Fruit fly (Drosophila melanogaster) whole organism, pupa: ENCODE measurements around the gene Naa80.

Experiments used
- CG10348 ChIP-seq: fragments of 200-800 bp; sonication (Bioruptor generic); IDR thresholded peaks from 2 replicates; pipeline ENCODE4 v1.3.6; 2022; ENCODE audit warnings: missing biosample characterization, missing genetic modification characterization
- CG12605 ChIP-seq: fragments of 200-800 bp; sonication (Bioruptor generic); IDR thresholded peaks from 2 replicates; pipeline ENCODE4 v1.3.6; 2022; ENCODE audit warnings: missing biosample characterization, missing genetic modification characterization
- CG13204 ChIP-seq: fragments of 200-800 bp; sonication (Bioruptor generic); optimal IDR thresholded peaks from 2 replicates; lab custom pipeline; 2018; ENCODE audit warnings: missing biosample characterization, mild to moderate bottlenecking, missing genetic modification characterization, moderate library complexity
- CG14655 ChIP-seq: fragments of 200-800 bp; sonication (Bioruptor generic); optimal IDR thresholded peaks from 3 replicates; lab custom pipeline; 2017; ENCODE audit warnings: mild to moderate bottlenecking, missing biosample characterization, missing genetic modification reagents, missing genetic modification characterization
- CG15710 ChIP-seq: fragments of 200-800 bp; sonication (Bioruptor generic); optimal IDR thresholded peaks from 2 replicates; lab custom pipeline; 2018; ENCODE audit warnings: missing biosample characterization, mild to moderate bottlenecking, missing genetic modification characterization, moderate library complexity
- CG17806 ChIP-seq: fragments of 200-800 bp; sonication (Bioruptor generic); optimal IDR thresholded peaks from 2 replicates; lab custom pipeline; 2018; ENCODE audit warnings: missing biosample characterization, mild to moderate bottlenecking, missing genetic modification characterization, moderate library complexity
- CG32121 ChIP-seq: fragments of 200-800 bp; sonication (Bioruptor generic); IDR thresholded peaks from 2 replicates; pipeline ENCODE4 v1.3.6; 2022; ENCODE audit warnings: missing biosample characterization, missing genetic modification characterization
- CG34367 ChIP-seq: fragments of 200-800 bp; sonication (Bioruptor generic); optimal IDR thresholded peaks from 2 replicates; lab custom pipeline; 2018; ENCODE audit warnings: missing biosample characterization, mild to moderate bottlenecking, missing genetic modification characterization
- CG4496 ChIP-seq: fragments of 200-800 bp; sonication (Bioruptor generic); IDR thresholded peaks from 3 replicates; pipeline ENCODE4 v1.3.6; 2022; ENCODE audit warnings: missing biosample characterization, missing genetic modification characterization
- CG8159 ChIP-seq: fragments of 200-800 bp; sonication (Bioruptor generic); optimal IDR thresholded peaks from 3 replicates; lab custom pipeline; 2018; ENCODE audit warnings: missing biosample characterization, mild to moderate bottlenecking, missing genetic modification characterization, moderate library complexity
- CG8301 ChIP-seq: fragments of 200-800 bp; sonication (Bioruptor generic); optimal IDR thresholded peaks from 2 replicates; lab custom pipeline; 2018; ENCODE audit warnings: missing biosample characterization, mild to moderate bottlenecking, missing genetic modification characterization
- CG9948 ChIP-seq: fragments of 200-800 bp; sonication (Bioruptor generic); optimal IDR thresholded peaks from 2 replicates; lab custom pipeline; 2018; ENCODE audit warnings: missing biosample characterization, mild to moderate bottlenecking, missing genetic modification characterization, moderate library complexity
- D1 ChIP-seq: fragments of 200-800 bp; sonication (Bioruptor generic); optimal IDR thresholded peaks from 2 replicates; lab custom pipeline; 2018; ENCODE audit warnings: missing biosample characterization, mild to moderate bottlenecking, missing genetic modification characterization, moderate library complexity
- EcR ChIP-seq: fragments of 200-800 bp; sonication (Bioruptor generic); optimal IDR thresholded peaks from 3 replicates; lab custom pipeline; 2019; ENCODE audit warnings: missing biosample characterization, missing genetic modification characterization, mild to moderate bottlenecking, moderate library complexity, missing genetic modification reagents
- Ets98B ChIP-seq: fragments of 200-800 bp; sonication (Bioruptor generic); IDR thresholded peaks from 2 replicates; pipeline ENCODE4 v1.3.6; 2022; ENCODE audit warnings: missing biosample characterization, missing genetic modification characterization
- Pif1A ChIP-seq: fragments of 200-800 bp; sonication (Bioruptor generic); optimal IDR thresholded peaks from 3 replicates; lab custom pipeline; 2016; ENCODE audit warnings: missing biosample characterization, missing genetic modification characterization
- Pif1B ChIP-seq: fragments of 200-800 bp; sonication (Bioruptor generic); optimal IDR thresholded peaks from 3 replicates; lab custom pipeline; 2016; ENCODE audit warnings: missing biosample characterization, missing genetic modification characterization
- Snoo ChIP-seq: fragments of 200-800 bp; sonication (Bioruptor generic); optimal IDR thresholded peaks from 3 replicates; lab custom pipeline; 2017; ENCODE audit warnings: missing biosample characterization, mild to moderate bottlenecking, missing genetic modification characterization, inconsistent platforms
- fd96Ca ChIP-seq: fragments of 200-800 bp; sonication (Bioruptor generic); IDR thresholded peaks from 3 replicates; pipeline ENCODE4 v1.3.6; 2022; ENCODE audit warnings: missing biosample characterization, missing genetic modification characterization
- gl ChIP-seq: fragments of 200-800 bp; sonication (Bioruptor generic); optimal IDR thresholded peaks from 2 replicates; lab custom pipeline; 2018; ENCODE audit warnings: missing biosample characterization, mild to moderate bottlenecking, missing genetic modification characterization
- rn ChIP-seq: fragments of 200-800 bp; sonication (Bioruptor generic); IDR thresholded peaks from 2 replicates; pipeline ENCODE4 v1.3.6; 2022; ENCODE audit warnings: missing biosample characterization, missing genetic modification characterization

Naa80 gene

dm6 chr3R:9762955-9763931 lies 4.4 kb upstream of the Naa80 start, which contains the start of the genes Snap24 and CG8478:
TSS of gene Snap24 (minus strand) at chr3R:9763150.
TSS of gene CG8478 (plus strand) at chr3R:9763650.
- TF ChIP-seq CG9948 (tag; lab: Kevin White, UChicago) (peak; percentile 28), Snoo (peak; percentile 12), Ets98B (GFP tag; lab: Robert Waterston, UW) (no peak)

- TF ChIP-seq fd96Ca (no peak), CG12605 (GFP tag; lab: Robert Waterston, UW) (no peak), rn (GFP tag; lab: Robert Waterston, UW) (no peak)
Measured at dm6 chr3R:9768884-9769283, 1.2 kb downstream of the Naa80 start, which contains the start of gene MED6. TSS of gene MED6 (minus strand) at chr3R:9768984.

DNA sequence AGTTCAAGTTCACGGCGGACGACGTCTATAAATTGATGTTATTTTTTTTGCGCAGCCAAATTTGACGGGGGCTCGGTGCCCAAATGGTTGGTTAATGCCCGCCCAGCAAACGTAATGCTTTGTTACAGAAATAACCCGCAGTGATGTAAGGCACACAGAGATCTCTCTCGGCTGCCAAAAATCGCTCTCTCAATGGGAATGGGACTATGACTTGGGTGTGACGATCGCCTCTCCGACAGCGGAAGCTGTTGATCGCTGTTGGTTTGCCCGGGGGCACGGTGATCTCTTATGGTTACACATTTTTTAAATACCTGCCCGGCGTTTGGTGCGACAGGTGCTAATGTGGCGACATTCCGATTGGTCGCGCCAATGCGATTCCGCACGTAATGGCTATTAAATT lies 2.5 kb downstream of the Naa80 start:
- TF ChIP-seq CG9948 (tag; lab: Kevin White, UChicago) (no peak), Pif1A (GFP tag; lab: Kevin White, UChicago) (no peak), CG10348 (GFP tag; lab: Robert Waterston, UW) (no peak), Snoo (no peak), CG12605 (GFP tag; lab: Robert Waterston, UW) (no peak), CG4496 (GFP tag; lab: Robert Waterston, UW) (no peak), CG32121 (GFP tag; lab: Robert Waterston, UW) (peak; percentile 46; the same call in 1 of the 2 replicates), D1 (no peak)

DNA sequence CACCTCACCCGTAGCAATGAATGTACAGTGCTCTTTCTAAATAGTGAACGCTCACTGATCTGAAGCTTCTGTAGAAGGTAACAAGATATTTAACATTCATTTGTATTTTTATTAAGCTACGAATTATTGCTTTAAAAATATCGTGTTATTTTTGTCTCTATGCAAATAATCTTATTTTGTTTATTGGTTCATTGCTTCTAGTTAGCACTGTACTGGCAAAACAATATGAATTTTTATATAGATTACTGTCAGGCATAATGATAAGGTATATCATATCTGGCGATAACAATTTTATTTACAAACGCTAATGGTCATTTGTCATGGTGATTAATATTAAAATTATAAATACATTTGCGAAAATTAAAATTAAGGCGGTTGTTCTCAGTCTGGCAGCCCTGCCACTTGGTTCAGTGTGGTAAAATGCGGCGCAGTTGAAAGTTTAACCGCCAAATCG lies 3.9 kb downstream of the Naa80 start, which contains the start of gene CG9471:
Gene CG9471, minus strand, starts transcription at position 24 of the 454 bp plus-strand sequence.
- TF ChIP-seq CG10348 (GFP tag; lab: Robert Waterston, UW) = peak; percentile 59
- TF ChIP-seq CG8301 (tag; lab: Kevin White, UChicago) = peak; percentile 91
- TF ChIP-seq CG32121 (GFP tag; lab: Robert Waterston, UW) = peak; percentile 91
- peak; percentile 97 for TF ChIP-seq CG4496 (GFP tag; lab: Robert Waterston, UW)
- TF ChIP-seq EcR (GFP tag; lab: Kevin White, UChicago) = peak; percentile 25
- peak; percentile 94 for TF ChIP-seq CG12605 (GFP tag; lab: Robert Waterston, UW)
- TF ChIP-seq rn (GFP tag; lab: Robert Waterston, UW) = peak; percentile 82
- TF ChIP-seq CG9948 (tag; lab: Kevin White, UChicago) = peak; percentile 89
- TF ChIP-seq CG13204 (GFP tag; lab: Kevin White, UChicago) = no peak
- peak; percentile 42; the same call in 1 of the 3 replicates for TF ChIP-seq fd96Ca
- TF ChIP-seq Ets98B (GFP tag; lab: Robert Waterston, UW) = peak; percentile 95
- peak; percentile 93 for TF ChIP-seq CG17806 (tag; lab: Kevin White, UChicago)
- TF ChIP-seq CG8159 (tag; lab: Kevin White, UChicago) = peak; percentile 91
- no peak for TF ChIP-seq D1
- TF ChIP-seq Pif1A (GFP tag; lab: Kevin White, UChicago) = peak; percentile 95
- peak; percentile 92 for TF ChIP-seq Snoo
- TF ChIP-seq CG15710 (tag; lab: Kevin White, UChicago) = peak; percentile 91
- peak; percentile 93 for TF ChIP-seq Pif1B (GFP tag; lab: Kevin White, UChicago)
- TF ChIP-seq CG14655 = no peak
- TF ChIP-seq CG34367 (tag; lab: Kevin White, UChicago) = peak; percentile 89
- TF ChIP-seq gl (tag; lab: Kevin White, UChicago) = peak; percentile 77

DNA sequence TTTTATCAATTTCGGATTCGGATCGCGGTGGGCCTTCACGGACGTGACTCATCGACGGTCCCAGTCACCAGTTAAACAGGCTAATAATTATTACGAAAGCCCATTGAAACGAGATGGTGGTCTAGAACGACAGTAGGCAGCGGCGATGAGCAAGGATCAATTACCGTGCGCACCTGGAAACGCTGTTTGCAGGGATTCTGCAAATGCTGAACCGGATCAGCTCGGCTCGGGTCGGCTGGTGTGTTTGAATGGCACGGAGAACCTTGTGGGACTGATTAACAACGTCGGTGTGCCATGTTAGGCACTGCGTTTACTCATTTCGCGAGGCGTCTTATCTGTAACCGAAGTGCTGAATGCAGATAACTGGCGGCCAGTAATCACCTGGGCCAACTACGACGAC lies 6.5 kb downstream of the Naa80 start, which contains the start of gene Whamy:
Gene Whamy, minus strand, starts transcription at position 273 of the 400 bp plus-strand sequence.
- TF ChIP-seq CG9948 (tag; lab: Kevin White, UChicago) = no peak
- TF ChIP-seq CG13204 (GFP tag; lab: Kevin White, UChicago) = no peak
- TF ChIP-seq rn (GFP tag; lab: Robert Waterston, UW) = no peak
- TF ChIP-seq CG34367 (tag; lab: Kevin White, UChicago) = no peak
- TF ChIP-seq CG8301 (tag; lab: Kevin White, UChicago) = no peak
- no peak for TF ChIP-seq Pif1B (GFP tag; lab: Kevin White, UChicago)
- TF ChIP-seq CG17806 (tag; lab: Kevin White, UChicago) = no peak
- no peak for TF ChIP-seq CG14655
- TF ChIP-seq Snoo = no peak
- TF ChIP-seq gl (tag; lab: Kevin White, UChicago) = no peak
- no peak for TF ChIP-seq EcR (GFP tag; lab: Kevin White, UChicago)
- TF ChIP-seq Ets98B (GFP tag; lab: Robert Waterston, UW) = no peak
- TF ChIP-seq CG4496 (GFP tag; lab: Robert Waterston, UW) = no peak
- TF ChIP-seq CG15710 (tag; lab: Kevin White, UChicago) = no peak
- no peak for TF ChIP-seq fd96Ca
- TF ChIP-seq Pif1A (GFP tag; lab: Kevin White, UChicago) = no peak
- TF ChIP-seq CG12605 (GFP tag; lab: Robert Waterston, UW) = no peak
- TF ChIP-seq D1 = no peak
- TF ChIP-seq CG8159 (tag; lab: Kevin White, UChicago) = no peak
- no peak for TF ChIP-seq CG32121 (GFP tag; lab: Robert Waterston, UW)
